Worm (Caenorhabditis elegans) whole organism, L4 larva: ENCODE data around the gene Y71H2B.8.

ENCODE experiments used
- dve-1 ChIP-seq: sonication (generic microtip); optimal IDR thresholded peaks from 2 replicates; lab custom pipeline; 2017; ENCODE audit warnings: antibody characterized with exemption, mild to moderate bottlenecking, missing genetic modification characterization, missing compliant biosample characterization; ENCODE audit not compliant: insufficient read depth
- lin-38 ChIP-seq: fragments of 200-800 bp; sonication (Bioruptor generic); IDR thresholded peaks from 2 replicates; pipeline ENCODE4 v1.3.6; 2022; ENCODE audit warnings: missing genetic modification reagents, missing genetic modification characterization, missing compliant biosample characterization
- lin-39 ChIP-seq: fragments of 150-350 bp; optimal IDR thresholded peaks from 2 replicates; lab custom pipeline; 2014; ENCODE audit warnings: missing biosample characterization, missing genetic modification reagents, missing genetic modification characterization
- mdl-1 ChIP-seq, 2 experiments: fragments of 150-350 bp in 1 of 2; sonication (generic microtip) in 1 of 2; optimal IDR thresholded peaks; 2 replicates each; lab custom pipeline; 2014 to 2017; ENCODE audit warnings: missing biosample characterization in 2 of 2, missing genetic modification characterization in 2 of 2
- nhr-28 ChIP-seq: fragments of 150-350 bp; optimal IDR thresholded peaks from 2 replicates; lab custom pipeline; 2014; ENCODE audit warnings: missing biosample characterization, missing genetic modification characterization
- rbr-2 ChIP-seq: sonication (generic microtip); optimal IDR thresholded peaks from 2 replicates; lab custom pipeline; 2016; ENCODE audit warnings: missing genotype, missing genetic modification characterization, missing compliant biosample characterization
- unc-62 ChIP-seq, 3 experiments: fragments of 150-350 bp in 1 of 3; sonication (generic microtip); optimal IDR thresholded peaks in 2 of 3; peaks in 1 of 3; 1 replicate in 1 of 3; 2 replicates in 2 of 3; lab custom pipeline; 2014 to 2017; ENCODE audit warnings: missing biosample characterization in 3 of 3, missing genetic modification characterization in 3 of 3, missing genetic modification reagents in 3 of 3, missing genotype in 1 of 3

- no peak for TF ChIP-seq dve-1
- TF ChIP-seq lin-39, result no peak
- TF ChIP-seq lin-38, result no peak
- no peak for TF ChIP-seq nhr-28 (tag; lab: Kevin White, UChicago)
- no peak for TF ChIP-seq mdl-1 (tag; optimal IDR thresholded peaks at IDR 0.05; lab: Kevin White, UChicago)
- TF ChIP-seq unc-62 (GFP tag; optimal IDR thresholded peaks at IDR 0.05 in 1 of 2; lab: Kevin White, UChicago), result no peak
- TF ChIP-seq unc-62 (tag; optimal IDR thresholded peaks at IDR 0.05; lab: Kevin White, UChicago), result no peak
- TF ChIP-seq rbr-2 (tag; lab: Kevin White, UChicago), result no peak
Observed at ce11 chrIII:2572421-2572820, 6.7 kb upstream of the Y71H2B.8 start.
